Fruit fly (Drosophila melanogaster) whole organism: Measurements from ENCODE around the gene Oatp33Ea.

Source experiments
- CG8478 ChIP-seq: fragments of >200 bp; optimal IDR thresholded peaks from 2 replicates; lab custom pipeline; 2018; ENCODE audit warnings: inconsistent platforms
- Dll ChIP-seq: fragments of >200 bp; optimal IDR thresholded peaks from 2 replicates; lab custom pipeline; 2017
- EcR ChIP-seq, 2 experiments: fragments of >200 bp; optimal IDR thresholded peaks; 2 replicates each; lab custom pipeline; 2017; ENCODE audit warnings: missing biosample characterization in 2 of 2, missing genetic modification characterization in 2 of 2, missing genetic modification reagents in 2 of 2
- pan ChIP-seq: fragments of >200 bp; optimal IDR thresholded peaks from 2 replicates; lab custom pipeline; 2017
- psq ChIP-seq: fragments of >200 bp; optimal IDR thresholded peaks from 2 replicates; lab custom pipeline; 2017
- usp ChIP-seq: fragments of >200 bp; optimal IDR thresholded peaks from 2 replicates; lab custom pipeline; 2017; ENCODE audit warnings: missing biosample characterization, missing genetic modification characterization, mixed read lengths

Gene Oatp33Ea

dm6 chr2L:12453192-12453800, 7.6 kb upstream of the Oatp33Ea start, which contains the start of gene CG5418:
Gene CG5418, minus strand, starts transcription at chr2L:12453242.
- TF ChIP-seq usp (GFP tag; lab: Kevin White, UChicago) (no peak), CG8478 (no peak)

- no peak for TF ChIP-seq EcR (GFP tag; optimal IDR thresholded peaks at IDR 0.05; lab: Kevin White, UChicago)
- no peak for TF ChIP-seq pan (lab: Kevin White, UChicago)
- no peak for TF ChIP-seq psq
- no peak for TF ChIP-seq Dll (lab: Kevin White, UChicago)
- no peak for TF ChIP-seq usp (GFP tag; lab: Kevin White, UChicago)
- no peak for TF ChIP-seq CG8478
Measured at dm6 chr2L:12448082-12448621, 2.4 kb upstream of the Oatp33Ea start, which contains the start of the genes CG5421 and Oatp33Eb. Gene CG5421, minus strand, starts transcription at chr2L:12448132. Gene Oatp33Eb, plus strand, starts transcription at chr2L:12448484.

DNA sequence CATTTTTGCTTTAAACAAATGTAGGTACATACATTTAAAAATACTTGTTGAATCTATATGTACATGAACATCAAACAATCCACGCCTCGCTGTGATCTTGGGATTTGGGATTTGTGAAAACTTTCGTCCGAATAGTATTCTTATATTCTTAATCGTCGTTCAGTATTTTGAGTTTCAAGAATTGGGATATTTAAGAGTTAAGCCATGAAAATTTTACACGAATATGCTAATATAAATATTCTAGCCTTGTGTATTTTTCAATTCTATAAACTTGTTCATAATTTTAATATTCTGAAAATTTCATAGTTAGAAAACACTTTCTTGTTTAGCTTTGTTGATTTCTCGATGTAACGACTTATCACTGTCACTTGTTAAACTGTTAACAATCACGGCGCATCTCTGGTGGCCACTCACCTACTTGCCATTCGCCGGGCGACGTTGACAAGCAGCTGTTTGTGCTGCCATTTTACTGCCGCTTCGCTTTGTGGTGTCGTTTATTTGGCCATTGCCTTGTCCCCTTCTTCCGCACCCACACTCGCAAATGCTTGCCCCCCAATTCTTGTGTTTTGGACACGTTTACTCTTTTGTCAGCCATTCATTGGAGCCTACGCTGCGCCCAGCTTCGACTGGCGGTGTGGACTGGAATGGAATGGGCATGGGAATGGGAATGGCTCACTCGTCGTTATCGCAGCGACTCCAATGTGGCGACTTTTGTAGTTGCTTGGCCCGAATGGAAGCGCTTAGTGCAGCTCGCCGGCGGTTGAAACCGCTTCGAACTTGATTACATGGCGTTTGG, 9.6 kb downstream of the Oatp33Ea start:
- TF ChIP-seq psq (no peak), CG8478 (no peak)

- TF ChIP-seq EcR (GFP tag; optimal IDR thresholded peaks at IDR 0.05; lab: Kevin White, UChicago) = no peak
- no peak for TF ChIP-seq CG8478
- TF ChIP-seq Dll (lab: Kevin White, UChicago) = no peak
- TF ChIP-seq usp (GFP tag; lab: Kevin White, UChicago) = no peak
- TF ChIP-seq psq = no peak
- no peak for TF ChIP-seq pan (lab: Kevin White, UChicago)
Measured at dm6 chr2L:12435428-12435827, 10.3 kb downstream of the Oatp33Ea start.

DNA sequence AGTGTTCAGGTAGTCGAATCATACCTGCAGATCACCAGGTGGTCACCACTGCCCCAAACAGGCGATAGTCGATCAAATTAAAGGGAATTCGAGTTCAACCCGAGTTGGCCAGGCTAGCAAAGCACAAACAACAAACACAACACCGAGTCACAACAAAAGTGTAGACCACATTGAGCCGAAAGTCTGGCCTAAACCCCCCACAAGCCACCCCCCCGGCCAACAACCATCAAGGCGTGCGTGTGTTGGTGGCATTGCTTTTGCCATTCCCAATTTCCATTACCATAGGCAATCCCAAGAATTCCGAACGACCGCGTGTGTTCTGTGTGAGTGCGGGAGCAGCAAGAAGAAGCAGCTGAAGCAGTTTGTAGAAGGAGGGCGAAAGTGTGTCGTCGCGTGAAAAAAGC, 11.2 kb downstream of the Oatp33Ea start, which contains the start of gene SC35:
SC35 (minus strand) TSS at position 131 of the 404 bp plus-strand sequence.
- TF ChIP-seq EcR (GFP tag; optimal IDR thresholded peaks at IDR 0.05; lab: Kevin White, UChicago) (no peak), usp (GFP tag; lab: Kevin White, UChicago) (no peak), CG8478 (no peak), Dll (lab: Kevin White, UChicago) (no peak), pan (lab: Kevin White, UChicago) (no peak)

dm6 chr2L:12433712-12434534, 11.8 kb downstream of the Oatp33Ea start, which contains the start of gene eRF3:
Gene eRF3, plus strand, starts transcription at chr2L:12434452.
- TF ChIP-seq CG8478 (no peak), Dll (lab: Kevin White, UChicago) (no peak), usp (GFP tag; lab: Kevin White, UChicago) (no peak), EcR (GFP tag; optimal IDR thresholded peaks at IDR 0.05; lab: Kevin White, UChicago) (no peak), pan (lab: Kevin White, UChicago) (no peak)

dm6 chr2L:12430792-12431191, 14.9 kb downstream of the Oatp33Ea start, which contains the start of gene CG5435:
Gene CG5435, minus strand, starts transcription at chr2L:12430892.
- no peak for TF ChIP-seq pan (lab: Kevin White, UChicago)
- TF ChIP-seq Dll (lab: Kevin White, UChicago) = no peak
- TF ChIP-seq EcR (GFP tag; optimal IDR thresholded peaks at IDR 0.05; lab: Kevin White, UChicago) = no peak
- TF ChIP-seq usp (GFP tag; lab: Kevin White, UChicago) = no peak
- TF ChIP-seq CG8478 = no peak

dm6 chr2L:12427487-12428101, 18.1 kb downstream of the Oatp33Ea start, which contains the start of the genes CG5446 and Trm1:
Gene CG5446, minus strand, starts transcription at chr2L:12427709.
Gene Trm1, plus strand, starts transcription at chr2L:12428028.
- no peak for TF ChIP-seq Dll (lab: Kevin White, UChicago)
- no peak for TF ChIP-seq psq
- no peak for TF ChIP-seq usp (GFP tag; lab: Kevin White, UChicago)
- TF ChIP-seq EcR (GFP tag; optimal IDR thresholded peaks at IDR 0.05; lab: Kevin White, UChicago) = no peak
- TF ChIP-seq CG8478 = no peak

dm6 chr2L:12424555-12424954, 21.2 kb downstream of the Oatp33Ea start, which contains the start of gene Fam92:
Gene Fam92, plus strand, starts transcription at chr2L:12424904.
- TF ChIP-seq usp (GFP tag; lab: Kevin White, UChicago) = no peak
- no peak for TF ChIP-seq EcR (GFP tag; optimal IDR thresholded peaks at IDR 0.05; lab: Kevin White, UChicago)
- TF ChIP-seq pan (lab: Kevin White, UChicago) = no peak
- TF ChIP-seq Dll (lab: Kevin White, UChicago) = no peak
- TF ChIP-seq psq = no peak
- TF ChIP-seq CG8478 = no peak

- TF ChIP-seq Dll (lab: Kevin White, UChicago) = no peak
- TF ChIP-seq usp (GFP tag; lab: Kevin White, UChicago) = no peak
- TF ChIP-seq psq = no peak
- TF ChIP-seq CG8478 = no peak
- no peak for TF ChIP-seq EcR (GFP tag; optimal IDR thresholded peaks at IDR 0.05; lab: Kevin White, UChicago)
- TF ChIP-seq pan (lab: Kevin White, UChicago) = no peak
Measured at dm6 chr2L:12423106-12423836, 22.5 kb downstream of the Oatp33Ea start, which contains the start of gene vir-1. Gene vir-1, minus strand, starts transcription at chr2L:12423439.
